Worm (Caenorhabditis elegans): Measurements from ENCODE around the gene T03F7.5.

- TF ChIP-seq sdc-2 (tag; optimal IDR thresholded peaks at IDR 0.05) (no peak), elt-2 (tag; optimal IDR thresholded peaks at IDR 0.05) (no peak), ahr-1 (tag; optimal IDR thresholded peaks at IDR 0.05) (no peak), eyg-1 (tag; optimal IDR thresholded peaks at IDR 0.05) (no peak), tbx-2 (tag; optimal IDR thresholded peaks at IDR 0.05) (no peak), ama-1 (optimal IDR thresholded peaks at IDR 0.05) (no peak), ceh-6 (GFP tag; optimal IDR thresholded peaks at IDR 0.05) (no peak), nfya-1 (tag; optimal IDR thresholded peaks at IDR 0.05) (no peak), nhr-11 (tag; optimal IDR thresholded peaks at IDR 0.05) (no peak), fkh-10 (GFP tag; optimal IDR thresholded peaks at IDR 0.05) (no peak), T23F11.4 (GFP tag; optimal IDR thresholded peaks at IDR 0.05) (no peak)
These were observed 25.7 kb downstream of the T03F7.5 start, which contains the start of gene clec-223 for ce11 chrV:11272848-11273247.

All from whole organism, late embryonic.